Worm (Caenorhabditis elegans): ENCODE data around the gene Y111B2A.21.

DNA sequence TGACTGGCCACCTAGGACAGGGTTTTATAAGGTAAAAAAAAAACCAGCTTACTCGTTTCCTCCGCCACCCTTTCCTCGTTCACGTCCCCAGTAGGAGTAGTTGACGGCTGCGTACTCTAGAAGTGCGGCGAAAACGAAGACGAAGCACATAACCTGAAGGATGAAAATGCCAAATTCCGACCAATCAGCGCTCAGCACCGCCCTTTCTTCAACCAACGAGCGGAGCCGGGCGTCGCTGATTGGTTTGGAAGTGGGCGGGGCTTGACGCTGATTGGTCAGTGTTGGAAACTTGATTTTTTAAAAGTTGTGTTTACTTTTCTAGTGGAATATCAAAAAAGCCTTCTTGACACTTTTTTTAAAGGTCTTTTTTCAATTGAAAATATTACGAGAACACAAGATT is 27.5 kb downstream of the Y111B2A.21 start:
- TF ChIP-seq sox-4 (tag; optimal IDR thresholded peaks at IDR 0.05) = no peak
- no peak for TF ChIP-seq egl-27 (tag; optimal IDR thresholded peaks at IDR 0.05)
- no peak for TF ChIP-seq ceh-63 (GFP tag; optimal IDR thresholded peaks at IDR 0.05)
- no peak for TF ChIP-seq zag-1 (tag; optimal IDR thresholded peaks at IDR 0.05)
- TF ChIP-seq ztf-4 (tag; optimal IDR thresholded peaks at IDR 0.05) = no peak
- TF ChIP-seq nhr-20 (tag; optimal IDR thresholded peaks at IDR 0.05) = no peak
- TF ChIP-seq nhr-76 (tag; optimal IDR thresholded peaks at IDR 0.05) = no peak
- no peak for TF ChIP-seq ceh-82 (tag; optimal IDR thresholded peaks at IDR 0.05)
- no peak for TF ChIP-seq unc-62 (GFP tag; optimal IDR thresholded peaks at IDR 0.05)
- TF ChIP-seq zip-4 (GFP tag; optimal IDR thresholded peaks at IDR 0.05) = no peak
- TF ChIP-seq lin-39 (tag; optimal IDR thresholded peaks at IDR 0.05) = no peak
